Worm (Caenorhabditis elegans) whole organism, L1 larva: Measurements from ENCODE around the gene D2063.1.

Source experiments
- C16A3.4 ChIP-seq: fragments of 150-350 bp; optimal IDR thresholded peaks from 2 replicates; lab custom pipeline; 2014; ENCODE audit warnings: missing biosample characterization, missing genetic modification characterization
- C34B4.2 ChIP-seq: sonication (generic microtip); optimal IDR thresholded peaks from 2 replicates; lab custom pipeline; 2017; ENCODE audit warnings: mild to moderate bottlenecking, missing genetic modification characterization, missing compliant biosample characterization
- F16B12.6 ChIP-seq: fragments of 150-350 bp; optimal IDR thresholded peaks from 2 replicates; lab custom pipeline; 2014; ENCODE audit warnings: missing biosample characterization, missing genetic modification characterization
- Y116A8C.19 ChIP-seq: sonication (generic microtip); optimal IDR thresholded peaks from 2 replicates; lab custom pipeline; 2016; ENCODE audit warnings: missing compliant biosample characterization, missing genetic modification characterization, borderline replicate concordance
- aly-2 ChIP-seq: fragments of 150-350 bp; optimal IDR thresholded peaks from 2 replicates; lab custom pipeline; 2014; ENCODE audit warnings: missing biosample characterization, missing genetic modification characterization
- ama-1 ChIP-seq: fragments of 150-350 bp; optimal IDR thresholded peaks from 2 replicates; lab custom pipeline; 2014
- blmp-1 ChIP-seq: fragments of 150-350 bp; optimal IDR thresholded peaks from 2 replicates; lab custom pipeline; 2014; ENCODE audit warnings: missing biosample characterization, missing genetic modification characterization
- ceh-82 ChIP-seq, 3 experiments: fragments of 150-350 bp in 1 of 3; sonication (generic microtip) in 2 of 3; optimal IDR thresholded peaks; 2 replicates each; lab custom pipeline; 2014 to 2017; ENCODE audit warnings: missing biosample characterization in 3 of 3, missing genetic modification characterization in 3 of 3
- ceh-88 ChIP-seq: fragments of 200-800 bp; sonication (Bioruptor generic); IDR thresholded peaks from 2 replicates; pipeline ENCODE4 v1.3.6; 2022; ENCODE audit warnings: missing genetic modification characterization, missing compliant biosample characterization
- ces-1 ChIP-seq: fragments of 150-350 bp; optimal IDR thresholded peaks from 2 replicates; lab custom pipeline; 2014; ENCODE audit warnings: missing biosample characterization, missing genetic modification reagents, missing genetic modification characterization
- dsc-1 ChIP-seq: sonication (generic microtip); optimal IDR thresholded peaks from 2 replicates; lab custom pipeline; 2016; ENCODE audit warnings: mild to moderate bottlenecking, missing genetic modification characterization, missing compliant biosample characterization
- efl-1 ChIP-seq, 4 experiments: fragments of 150-350 bp; optimal IDR thresholded peaks in 3 of 4; peaks in 1 of 4; 1 replicate in 1 of 4; 2 replicates in 3 of 4; lab custom pipeline; 2014; ENCODE audit warnings: missing biosample characterization in 2 of 4, missing genetic modification characterization in 2 of 4, missing genetic modification reagents in 2 of 4
- efl-3 ChIP-seq: fragments of 200-800 bp; sonication (Bioruptor generic); optimal IDR thresholded peaks from 2 replicates; lab custom pipeline; 2018; ENCODE audit warnings: mild to moderate bottlenecking, missing genetic modification characterization, missing compliant biosample characterization
- egl-13 ChIP-seq: sonication (generic microtip); optimal IDR thresholded peaks from 2 replicates; lab custom pipeline; 2016; ENCODE audit warnings: missing genotype, missing genetic modification reagents, missing genetic modification characterization, missing compliant biosample characterization
- egl-27 ChIP-seq, 2 experiments: fragments of 150-350 bp in 1 of 2; sonication (generic microtip); optimal IDR thresholded peaks; 3 replicates each; lab custom pipeline; 2017 to 2018; ENCODE audit warnings: missing biosample characterization in 2 of 2, missing genetic modification characterization in 2 of 2, missing genetic modification reagents in 2 of 2
- elt-2 ChIP-seq: sonication (generic microtip); optimal IDR thresholded peaks from 2 replicates; lab custom pipeline; 2016; ENCODE audit warnings: missing genetic modification characterization, mild to moderate bottlenecking, inconsistent platforms, missing compliant biosample characterization, missing genetic modification reagents
- fkh-8 ChIP-seq: sonication (generic microtip); optimal IDR thresholded peaks from 2 replicates; lab custom pipeline; 2016; ENCODE audit warnings: mild to moderate bottlenecking, missing genetic modification characterization, missing compliant biosample characterization
- hpl-2 ChIP-seq: fragments of 150-350 bp; optimal IDR thresholded peaks from 2 replicates; lab custom pipeline; 2014; ENCODE audit warnings: missing biosample characterization, missing genetic modification reagents, missing genetic modification characterization
- lin-13 ChIP-seq: fragments of 150-350 bp; optimal IDR thresholded peaks from 2 replicates; lab custom pipeline; 2014; ENCODE audit warnings: missing biosample characterization, missing genetic modification reagents, missing genetic modification characterization
- lin-15B ChIP-seq: fragments of 150-350 bp; sonication (generic microtip); optimal IDR thresholded peaks from 3 replicates; lab custom pipeline; 2014; ENCODE audit warnings: missing biosample characterization, missing genetic modification characterization
- lin-35 ChIP-seq, 2 experiments: fragments of 150-350 bp; optimal IDR thresholded peaks; 2 replicates each; lab custom pipeline; 2014; ENCODE audit warnings: missing biosample characterization in 2 of 2, missing genetic modification characterization in 2 of 2, missing genetic modification reagents in 2 of 2
- lin-39 ChIP-seq: fragments of 150-350 bp; optimal IDR thresholded peaks from 2 replicates; lab custom pipeline; 2014; ENCODE audit warnings: missing biosample characterization, missing genetic modification reagents, missing genetic modification characterization
- mab-9 ChIP-seq: fragments of 200-800 bp; sonication (Bioruptor generic); IDR thresholded peaks from 2 replicates; pipeline ENCODE4 v1.3.6; 2022; ENCODE audit warnings: missing genetic modification reagents, missing genetic modification characterization, missing compliant biosample characterization
- mdl-1 ChIP-seq, 2 experiments: fragments of 150-350 bp; optimal IDR thresholded peaks; 2 replicates each; lab custom pipeline; 2014 to 2017; ENCODE audit warnings: missing biosample characterization in 2 of 2, missing genetic modification characterization in 2 of 2, inconsistent platforms in 1 of 2
- nhr-11 ChIP-seq: fragments of 150-350 bp; optimal IDR thresholded peaks from 2 replicates; lab custom pipeline; 2014; ENCODE audit warnings: missing biosample characterization, missing genetic modification characterization
- nhr-19 ChIP-seq: fragments of 200-800 bp; sonication (Bioruptor generic); conservative IDR thresholded peaks from 2 replicates; pipeline ENCODE4 v1.3.6; 2022; ENCODE audit warnings: missing genetic modification characterization, missing compliant biosample characterization
- nhr-20 ChIP-seq: sonication (generic microtip); optimal IDR thresholded peaks from 2 replicates; lab custom pipeline; 2016; ENCODE audit warnings: mild to moderate bottlenecking, missing genetic modification characterization, missing compliant biosample characterization
- nhr-28 ChIP-seq: fragments of 150-350 bp; optimal IDR thresholded peaks from 2 replicates; lab custom pipeline; 2014; ENCODE audit warnings: missing biosample characterization, missing genetic modification characterization
- nhr-47 ChIP-seq: sonication (generic microtip); optimal IDR thresholded peaks from 2 replicates; lab custom pipeline; 2016; ENCODE audit warnings: mild to moderate bottlenecking, missing genetic modification characterization, moderate library complexity, missing compliant biosample characterization
- nhr-71 ChIP-seq: sonication (generic microtip); optimal IDR thresholded peaks from 2 replicates; lab custom pipeline; 2016; ENCODE audit warnings: mild to moderate bottlenecking, missing genetic modification characterization, moderate library complexity, missing compliant biosample characterization
- nhr-76 ChIP-seq: sonication (generic microtip); optimal IDR thresholded peaks from 2 replicates; lab custom pipeline; 2017; ENCODE audit warnings: missing biosample characterization, missing genetic modification characterization
- nhr-77 ChIP-seq: fragments of 150-350 bp; optimal IDR thresholded peaks from 2 replicates; lab custom pipeline; 2014; ENCODE audit warnings: missing biosample characterization, missing genetic modification characterization
- pag-3 ChIP-seq: sonication (generic microtip); optimal IDR thresholded peaks from 2 replicates; lab custom pipeline; 2017; ENCODE audit warnings: missing genetic modification characterization, mild to moderate bottlenecking, missing compliant biosample characterization, antibody characterized with exemption, borderline replicate concordance; ENCODE audit not compliant: insufficient read depth
- pax-3 ChIP-seq: fragments of 200-800 bp; sonication (Bioruptor generic); optimal IDR thresholded peaks from 2 replicates; lab custom pipeline; 2018; ENCODE audit warnings: mild to moderate bottlenecking, missing genetic modification characterization, moderate library complexity, missing compliant biosample characterization
- skn-1 ChIP-seq: fragments of 150-350 bp; optimal IDR thresholded peaks from 2 replicates; lab custom pipeline; 2014; ENCODE audit warnings: missing biosample characterization, missing genetic modification characterization
- snpc-4 ChIP-seq: fragments of 150-350 bp; optimal IDR thresholded peaks from 2 replicates; lab custom pipeline; 2014; ENCODE audit warnings: missing biosample characterization, missing genetic modification characterization
- sptf-1 ChIP-seq: fragments of 150-350 bp; optimal IDR thresholded peaks from 2 replicates; lab custom pipeline; 2014; ENCODE audit warnings: missing biosample characterization, missing genetic modification characterization
- tbx-2 ChIP-seq: sonication (generic microtip); optimal IDR thresholded peaks from 2 replicates; lab custom pipeline; 2016; ENCODE audit warnings: missing genetic modification characterization, missing compliant biosample characterization
- tlp-1 ChIP-seq: fragments of 150-350 bp; optimal IDR thresholded peaks from 2 replicates; lab custom pipeline; 2014; ENCODE audit warnings: missing biosample characterization, missing genetic modification characterization
- unc-130 ChIP-seq: fragments of 150-350 bp; optimal IDR thresholded peaks from 2 replicates; lab custom pipeline; 2017; ENCODE audit warnings: missing biosample characterization, missing genetic modification characterization, inconsistent platforms
- unc-30 ChIP-seq: sonication (generic microtip); optimal IDR thresholded peaks from 2 replicates; lab custom pipeline; 2017; ENCODE audit warnings: missing biosample characterization, missing genetic modification characterization
- unc-98 ChIP-seq: fragments of 200-800 bp; sonication (Bioruptor generic); IDR thresholded peaks from 2 replicates; pipeline ENCODE4 v1.3.6; 2022; ENCODE audit warnings: missing genetic modification characterization, missing compliant biosample characterization
- zip-4 ChIP-seq: fragments of 200-800 bp; sonication (Bioruptor generic); optimal IDR thresholded peaks from 2 replicates; lab custom pipeline; 2018; ENCODE audit warnings: mild to moderate bottlenecking, missing genetic modification characterization, moderate library complexity, missing compliant biosample characterization
- ztf-11 ChIP-seq, 2 experiments: sonication (generic microtip); optimal IDR thresholded peaks; 2 replicates each; lab custom pipeline; 2016 to 2017; ENCODE audit warnings: missing genetic modification characterization in 2 of 2, missing biosample characterization in 1 of 2, missing compliant biosample characterization in 1 of 2

The D2063.1 gene

ce11 chrV:4341736-4342135 lies 14.8 kb downstream of the D2063.1 start:
- TF ChIP-seq C34B4.2 (tag; lab: Kevin White, UChicago) (no peak), egl-27 (tag; optimal IDR thresholded peaks at IDR 0.05; lab: Kevin White, UChicago) (no peak), ama-1 (no peak), mab-9 (no peak), zip-4 (GFP tag; lab: Kevin White, UChicago) (no peak), hpl-2 (GFP tag; lab: Kevin White, UChicago) (no peak), ceh-88 (GFP tag; lab: Robert Waterston, UW) (no peak), skn-1 (tag; lab: Kevin White, UChicago) (peak; percentile 13)

DNA sequence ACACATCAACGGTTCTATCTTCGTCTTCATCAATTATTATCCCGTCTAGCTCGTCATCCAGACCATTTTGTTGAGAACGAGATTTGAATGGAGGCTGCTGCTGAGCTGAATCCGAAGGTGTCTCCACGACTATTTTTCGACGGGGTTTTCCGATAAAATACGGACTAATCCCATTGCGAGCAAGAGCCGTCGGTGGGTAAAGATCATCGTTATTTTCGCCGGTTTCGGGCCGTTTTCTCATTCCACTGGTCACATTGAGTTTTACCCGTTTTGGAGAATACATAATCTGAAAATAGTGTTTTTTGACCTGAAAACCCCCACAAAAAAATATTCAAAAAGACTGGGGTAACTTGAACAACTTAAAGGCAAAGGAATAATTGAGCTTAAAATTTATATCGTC lies 18.8 kb downstream of the D2063.1 start, which contains the start of gene figl-1:
figl-1 (minus strand) TSS at position 286 of the 400 bp plus-strand sequence.
- TF ChIP-seq efl-1 (optimal IDR thresholded peaks at IDR 0.05; lab: Kevin White, UChicago): peak in 1 of 2 experiments; percentile 9
- peak in 1 of 2 experiments; percentile 86 for TF ChIP-seq efl-1 (GFP tag; optimal IDR thresholded peaks at IDR 0.05 in 1 of 2; lab: Kevin White, UChicago)
- no peak for TF ChIP-seq nhr-77 (tag; lab: Kevin White, UChicago)
- TF ChIP-seq ceh-82 (tag; optimal IDR thresholded peaks at IDR 0.05; lab: Kevin White, UChicago): no peak
- peak; percentile 7 for TF ChIP-seq nhr-71 (tag; lab: Kevin White, UChicago)
- peak; percentile 6 for TF ChIP-seq elt-2 (tag; lab: Kevin White, UChicago)
- TF ChIP-seq lin-35 (GFP tag; optimal IDR thresholded peaks at IDR 0.05; lab: Kevin White, UChicago): no peak
- TF ChIP-seq unc-30 (tag; lab: Kevin White, UChicago): no peak
- TF ChIP-seq unc-130 (tag; lab: Kevin White, UChicago): no peak
- no peak for TF ChIP-seq sptf-1 (tag; lab: Kevin White, UChicago)
- peak; percentile 0 for TF ChIP-seq zip-4 (GFP tag; lab: Kevin White, UChicago)
- TF ChIP-seq nhr-76: no peak

DNA sequence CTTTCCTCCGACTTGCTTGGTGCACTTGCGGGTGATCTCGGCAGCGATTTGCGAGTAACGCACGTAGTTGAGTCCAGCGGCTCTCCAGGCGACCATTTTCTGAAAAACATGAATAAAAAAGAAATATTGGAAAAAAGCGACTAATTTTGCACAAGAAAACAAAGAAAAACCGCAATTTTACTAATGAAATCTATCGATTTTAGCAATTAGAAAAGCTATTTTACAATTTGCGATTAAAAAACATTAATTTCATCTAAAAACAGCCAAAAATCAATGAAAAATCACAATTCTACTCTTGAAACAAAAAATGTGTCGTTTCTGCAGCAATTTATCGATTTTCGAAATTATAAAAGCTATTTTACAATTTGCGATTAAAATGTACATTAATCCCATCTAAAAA lies 19.4 kb downstream of the D2063.1 start, which contains the start of gene hpo-18:
hpo-18 (minus strand) TSS at position 101 of the 400 bp plus-strand sequence.
- no peak for TF ChIP-seq ceh-88 (GFP tag; lab: Robert Waterston, UW)
- TF ChIP-seq C16A3.4 (tag; lab: Kevin White, UChicago): no peak
- TF ChIP-seq pag-3: no peak
- no peak for TF ChIP-seq nhr-71 (tag; lab: Kevin White, UChicago)
- no peak for TF ChIP-seq fkh-8 (tag; lab: Kevin White, UChicago)
- TF ChIP-seq C34B4.2 (tag; lab: Kevin White, UChicago): no peak
- no peak for TF ChIP-seq ces-1 (GFP tag; lab: Kevin White, UChicago)
- TF ChIP-seq nhr-11 (tag; lab: Kevin White, UChicago): no peak
- no peak for TF ChIP-seq lin-13 (GFP tag; lab: Kevin White, UChicago)
- no peak for TF ChIP-seq lin-39 (tag; lab: Kevin White, UChicago)
- TF ChIP-seq elt-2 (tag; lab: Kevin White, UChicago): no peak
- TF ChIP-seq pax-3 (tag; lab: Kevin White, UChicago): no peak
- TF ChIP-seq blmp-1 (tag; lab: Kevin White, UChicago): no peak
- no peak for TF ChIP-seq egl-27 (tag; optimal IDR thresholded peaks at IDR 0.05; lab: Kevin White, UChicago)
- TF ChIP-seq, all 84 proteins: peak for 0

DNA sequence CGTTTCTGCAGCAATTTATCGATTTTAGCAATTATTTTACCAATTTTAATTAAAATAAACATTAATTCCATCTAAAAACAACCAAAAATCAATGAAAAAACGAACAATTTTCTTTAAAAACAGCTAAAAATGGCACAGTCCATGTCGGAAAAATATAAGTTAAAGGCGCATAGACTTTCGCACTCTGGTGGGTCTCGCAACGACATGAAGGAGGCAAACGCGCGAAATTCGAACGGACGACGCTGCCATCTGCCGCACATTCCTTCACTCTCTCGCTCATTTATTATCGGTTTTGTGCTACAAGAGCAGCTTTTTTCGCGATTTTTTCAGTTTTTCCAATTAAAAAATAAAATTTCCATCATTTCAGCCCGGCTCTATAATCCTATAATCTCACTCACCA lies 19.9 kb downstream of the D2063.1 start, which contains the start of gene mcm-7:
mcm-7 (plus strand) TSS at position 368 of the 400 bp plus-strand sequence.
- TF ChIP-seq unc-98 (GFP tag; lab: Robert Waterston, UW) (no peak), ztf-11 (tag; optimal IDR thresholded peaks at IDR 0.05; lab: Kevin White, UChicago) (no peak), skn-1 (tag; lab: Kevin White, UChicago) (peak; percentile 52), dsc-1 (tag; lab: Kevin White, UChicago) (peak; percentile 12), nhr-19 (GFP tag; lab: Robert Waterston, UW) (peak; percentile 39), nhr-76 (no peak), tbx-2 (peak; percentile 56), efl-3 (GFP tag; lab: Kevin White, UChicago) (no peak), mdl-1 (tag; optimal IDR thresholded peaks at IDR 0.05; lab: Kevin White, UChicago) (peak in 1 of 2 experiments; percentile 53), fkh-8 (tag; lab: Kevin White, UChicago) (peak; percentile 30), nhr-28 (no peak), nhr-47 (peak; percentile 58), nhr-77 (tag; lab: Kevin White, UChicago) (peak; percentile 46), ama-1 (no peak), nhr-20 (peak; percentile 52), pax-3 (tag; lab: Kevin White, UChicago) (no peak), lin-39 (tag; lab: Kevin White, UChicago) (no peak), Y116A8C.19 (tag; lab: Kevin White, UChicago) (no peak), nhr-11 (tag; lab: Kevin White, UChicago) (no peak), lin-15B (tag; lab: Kevin White, UChicago) (peak; percentile 33), egl-13 (tag; lab: Kevin White, UChicago) (no peak), mab-9 (no peak), aly-2 (tag; lab: Kevin White, UChicago) (no peak), tlp-1 (tag; lab: Kevin White, UChicago) (no peak), blmp-1 (tag; lab: Kevin White, UChicago) (no peak), snpc-4 (tag; lab: Kevin White, UChicago) (peak; percentile 17), F16B12.6 (tag; lab: Kevin White, UChicago) (peak; percentile 37)
